Fruit fly (Drosophila melanogaster): Measurements from ENCODE around the gene CG4860.

DNA sequence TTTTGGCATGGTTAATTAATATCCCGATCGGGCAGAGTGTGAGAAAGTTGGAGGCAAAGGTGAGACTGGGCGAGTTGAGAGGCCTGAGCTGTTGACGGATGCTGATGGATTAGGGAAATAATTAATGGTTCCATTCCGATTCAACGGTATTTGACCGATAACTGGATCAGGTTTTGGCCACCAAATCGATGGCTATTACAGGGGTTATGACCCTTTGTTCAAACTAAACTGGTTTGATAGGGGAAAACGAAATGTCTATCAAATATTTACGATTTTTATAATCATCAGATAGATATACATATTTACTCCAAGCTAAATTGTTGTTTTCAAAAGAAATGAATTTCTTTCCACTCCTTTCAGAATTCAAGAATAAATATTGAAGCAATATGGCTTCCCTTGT is 37.2 kb upstream of the CG4860 start, which contains the start of the genes CG44037 and svp:
- TF ChIP-seq CG3065 (GFP tag; optimal IDR thresholded peaks at IDR 0.05) (no peak), CG3163 (GFP tag; optimal IDR thresholded peaks at IDR 0.05) (no peak), CG2889 (GFP tag; IDR thresholded peaks at IDR 0.05) (no peak), B-H2 (GFP tag; optimal IDR thresholded peaks at IDR 0.05) (no peak), zen2 (GFP tag; IDR thresholded peaks at IDR 0.05; ENCODE audit: partially characterized antibody) (no peak), Adf1 (GFP tag; IDR thresholded peaks at IDR 0.05) (no peak), C15 (GFP tag; IDR thresholded peaks at IDR 0.05) (no peak)

Data from whole organism, embryonic.